Fruit fly (Drosophila melanogaster) whole organism, embryonic: ENCODE data around the gene Cap-D2.

ENCODE experiments used
- Bgb ChIP-seq: fragments of 200-800 bp; sonication (Bioruptor generic); IDR thresholded peaks from 2 replicates; pipeline ENCODE4 v1.3.6; 2022; ENCODE audit warnings: missing biosample characterization, missing genetic modification characterization; ENCODE audit not compliant: partially characterized antibody
- Blimp-1 ChIP-seq: fragments of 200-800 bp; sonication (Bioruptor generic); optimal IDR thresholded peaks from 3 replicates; lab custom pipeline; 2018; ENCODE audit warnings: missing biosample characterization, missing genetic modification characterization, mild to moderate bottlenecking, moderate library complexity, missing genetic modification reagents
- CG10462 ChIP-seq: fragments of 200-800 bp; sonication (Bioruptor generic); optimal IDR thresholded peaks from 2 replicates; lab custom pipeline; 2016; ENCODE audit warnings: missing biosample characterization, missing genetic modification characterization
- CG10979 ChIP-seq: fragments of 200-800 bp; sonication (Bioruptor generic); optimal IDR thresholded peaks from 2 replicates; lab custom pipeline; 2018; ENCODE audit warnings: missing biosample characterization, mild to moderate bottlenecking, missing genetic modification characterization, moderate library complexity
- CG13296 ChIP-seq: fragments of 200-800 bp; sonication (Bioruptor generic); optimal IDR thresholded peaks from 3 replicates; lab custom pipeline; 2018; ENCODE audit warnings: missing biosample characterization, mild to moderate bottlenecking, missing genetic modification characterization
- CG15011 ChIP-seq: fragments of 200-800 bp; sonication (Bioruptor generic); optimal IDR thresholded peaks from 3 replicates; lab custom pipeline; 2018; ENCODE audit warnings: missing biosample characterization, mild to moderate bottlenecking, missing genetic modification characterization
- CG15479 ChIP-seq: fragments of 200-800 bp; sonication (Bioruptor generic); optimal IDR thresholded peaks from 3 replicates; lab custom pipeline; 2019; ENCODE audit warnings: missing biosample characterization, mild to moderate bottlenecking, missing genetic modification characterization, moderate library complexity
- CG16815 ChIP-seq: fragments of 200-800 bp; sonication (Bioruptor generic); optimal IDR thresholded peaks from 3 replicates; lab custom pipeline; 2017; ENCODE audit warnings: missing biosample characterization, mild to moderate bottlenecking, missing genetic modification characterization
- CG17568 ChIP-seq: fragments of 200-800 bp; sonication (Bioruptor generic); optimal IDR thresholded peaks from 2 replicates; lab custom pipeline; 2018; ENCODE audit warnings: missing biosample characterization, mild to moderate bottlenecking, missing genetic modification characterization, moderate library complexity
- CG18011 ChIP-seq: fragments of 200-800 bp; sonication (Bioruptor generic); optimal IDR thresholded peaks from 2 replicates; lab custom pipeline; 2017; ENCODE audit warnings: missing biosample characterization, missing genetic modification characterization, mild to moderate bottlenecking, moderate library complexity, missing genotype
- CG2678 ChIP-seq: fragments of 200-800 bp; sonication (Bioruptor generic); optimal IDR thresholded peaks from 3 replicates; lab custom pipeline; 2019; ENCODE audit warnings: missing biosample characterization, mild to moderate bottlenecking, missing genetic modification characterization, moderate library complexity
- CG30403 ChIP-seq: fragments of 200-800 bp; sonication (Bioruptor generic); optimal IDR thresholded peaks from 3 replicates; lab custom pipeline; 2016; ENCODE audit warnings: missing biosample characterization, missing genetic modification characterization
- CG30431 ChIP-seq: fragments of 200-800 bp; sonication (Bioruptor generic); optimal IDR thresholded peaks from 2 replicates; lab custom pipeline; 2017; ENCODE audit warnings: missing biosample characterization, missing genetic modification characterization
- CG31365 ChIP-seq: fragments of 200-800 bp; sonication (Bioruptor generic); optimal IDR thresholded peaks from 2 replicates; lab custom pipeline; 2018; ENCODE audit warnings: missing biosample characterization, mild to moderate bottlenecking, missing genetic modification characterization
- CG34376 ChIP-seq: fragments of 200-800 bp; sonication (Bioruptor generic); optimal IDR thresholded peaks from 2 replicates; lab custom pipeline; 2018; ENCODE audit warnings: missing biosample characterization, mild to moderate bottlenecking, missing genetic modification characterization
- CG5180 ChIP-seq: fragments of 200-800 bp; sonication (Bioruptor generic); optimal IDR thresholded peaks from 3 replicates; lab custom pipeline; 2017; ENCODE audit warnings: missing biosample characterization, missing genetic modification characterization, mild to moderate bottlenecking, moderate library complexity, missing genetic modification reagents
- CG6254 ChIP-seq: fragments of 200-800 bp; sonication (Bioruptor generic); optimal IDR thresholded peaks from 3 replicates; lab custom pipeline; 2017; ENCODE audit warnings: mild to moderate bottlenecking, missing biosample characterization, missing genetic modification reagents, missing genetic modification characterization
- CG6689 ChIP-seq: fragments of 200-800 bp; sonication (Bioruptor generic); IDR thresholded peaks from 2 replicates; pipeline ENCODE4 v1.3.6; 2022; ENCODE audit warnings: missing biosample characterization, missing genetic modification characterization
- CG7786 ChIP-seq: fragments of 200-800 bp; sonication (Bioruptor generic); optimal IDR thresholded peaks from 2 replicates; lab custom pipeline; 2016; ENCODE audit warnings: missing biosample characterization, missing genetic modification characterization
- CG9876 ChIP-seq: fragments of 200-800 bp; sonication (Bioruptor generic); optimal IDR thresholded peaks from 2 replicates; lab custom pipeline; 2016; ENCODE audit warnings: missing biosample characterization, missing genetic modification characterization
- Doc2 ChIP-seq: fragments of 200-800 bp; sonication (Bioruptor generic); IDR thresholded peaks from 2 replicates; pipeline ENCODE4 v1.3.6; 2022; ENCODE audit warnings: missing biosample characterization, missing genetic modification characterization
- Dref ChIP-seq: fragments of 200-800 bp; sonication (Bioruptor generic); IDR thresholded peaks from 2 replicates; pipeline ENCODE4 v1.3.6; 2022; ENCODE audit warnings: missing biosample characterization, missing genetic modification characterization
- Elba2 ChIP-seq: fragments of 200-800 bp; sonication (Bioruptor generic); optimal IDR thresholded peaks from 3 replicates; lab custom pipeline; 2016; ENCODE audit warnings: missing biosample characterization, missing genetic modification characterization
- Ets65A ChIP-seq: fragments of 200-800 bp; sonication (Bioruptor generic); peaks from one replicate; lab custom pipeline; 2016; ENCODE audit warnings: missing biosample characterization, missing genetic modification characterization
- Fer2 ChIP-seq: fragments of 200-800 bp; sonication (Bioruptor generic); optimal IDR thresholded peaks from 2 replicates; lab custom pipeline; 2018; ENCODE audit warnings: missing biosample characterization, mild to moderate bottlenecking, missing genetic modification characterization, moderate library complexity
- Hr78 ChIP-seq, 2 experiments: fragments of 200-800 bp in 1 of 2; fragments of >200 bp in 1 of 2; sonication (Bioruptor generic) in 1 of 2; optimal IDR thresholded peaks; 2 replicates each; lab custom pipeline; 2017 to 2019; ENCODE audit warnings: missing biosample characterization in 2 of 2, missing genetic modification characterization in 2 of 2, mild to moderate bottlenecking in 1 of 2, moderate library complexity in 1 of 2
- Hsf ChIP-seq: fragments of 200-800 bp; sonication (Bioruptor generic); optimal IDR thresholded peaks from 3 replicates; lab custom pipeline; 2016; ENCODE audit warnings: missing biosample characterization, missing genetic modification characterization
- Lpt ChIP-seq: fragments of >200 bp; optimal IDR thresholded peaks from 2 replicates; lab custom pipeline; 2018; ENCODE audit warnings: missing biosample characterization, missing genetic modification characterization
- Med ChIP-seq: fragments of 200-800 bp; sonication (Bioruptor generic); peaks from one replicate; lab custom pipeline; 2016; ENCODE audit warnings: missing biosample characterization, missing genetic modification characterization, mild to moderate bottlenecking, inconsistent platforms, moderate library complexity
- Meics ChIP-seq: fragments of 200-800 bp; sonication (Bioruptor generic); optimal IDR thresholded peaks from 2 replicates; lab custom pipeline; 2017; ENCODE audit warnings: missing biosample characterization, mild to moderate bottlenecking, missing genetic modification characterization
- NfI ChIP-seq: fragments of 200-800 bp; sonication (Bioruptor generic); optimal IDR thresholded peaks from 3 replicates; lab custom pipeline; 2018; ENCODE audit warnings: missing biosample characterization, mild to moderate bottlenecking, missing genetic modification characterization, moderate library complexity
- Poxn ChIP-seq: fragments of 200-800 bp; sonication (Bioruptor generic); IDR thresholded peaks from 2 replicates; pipeline ENCODE4 v1.3.6; 2022; ENCODE audit warnings: missing biosample characterization, missing genetic modification characterization
- Rx ChIP-seq: fragments of 200-800 bp; sonication (Bioruptor generic); IDR thresholded peaks from 2 replicates; pipeline ENCODE4 v1.3.6; 2022; ENCODE audit warnings: missing biosample characterization, missing genetic modification characterization
- Sox100B ChIP-seq: fragments of 200-800 bp; sonication (Bioruptor generic); optimal IDR thresholded peaks from 3 replicates; lab custom pipeline; 2018; ENCODE audit warnings: missing biosample characterization, mild to moderate bottlenecking, missing genetic modification characterization
- Spps ChIP-seq: fragments of 200-800 bp; sonication (Bioruptor generic); optimal IDR thresholded peaks from 2 replicates; lab custom pipeline; 2018; ENCODE audit warnings: missing biosample characterization, mild to moderate bottlenecking, missing genetic modification characterization
- Trl ChIP-seq, 3 experiments: fragments of >200 bp in 2 of 3; fragments of 200-800 bp in 1 of 3; sonication (Bioruptor generic) in 1 of 3; optimal IDR thresholded peaks; 2 replicates in 1 of 3; 3 replicates in 2 of 3; lab custom pipeline; 2016 to 2017; ENCODE audit warnings: missing biosample characterization in 1 of 3, missing genetic modification characterization in 1 of 3
- Vsx1 ChIP-seq: fragments of 200-800 bp; sonication (Bioruptor generic); optimal IDR thresholded peaks from 2 replicates; lab custom pipeline; 2017; ENCODE audit warnings: missing biosample characterization, mild to moderate bottlenecking, missing genetic modification characterization, missing genetic modification reagents
- amos ChIP-seq: fragments of 200-800 bp; sonication (Bioruptor generic); IDR thresholded peaks from 2 replicates; pipeline ENCODE4 v1.3.6; 2022; ENCODE audit warnings: missing biosample characterization, missing genetic modification characterization; ENCODE audit not compliant: partially characterized antibody
- emc ChIP-seq: fragments of 200-800 bp; sonication (Bioruptor generic); optimal IDR thresholded peaks from 2 replicates; lab custom pipeline; 2016; ENCODE audit warnings: missing biosample characterization, missing genetic modification characterization
- en ChIP-seq: fragments of 200-800 bp; sonication (Bioruptor generic); optimal IDR thresholded peaks from 2 replicates; lab custom pipeline; 2016; ENCODE audit warnings: missing biosample characterization, missing genetic modification characterization
- gt ChIP-seq: fragments of 200-800 bp; sonication (Bioruptor generic); IDR thresholded peaks from 2 replicates; pipeline ENCODE4 v1.3.6; 2022; ENCODE audit warnings: missing biosample characterization, missing genetic modification characterization
- kah ChIP-seq: fragments of 200-800 bp; sonication (Bioruptor generic); optimal IDR thresholded peaks from 2 replicates; lab custom pipeline; 2018; ENCODE audit warnings: missing biosample characterization, mild to moderate bottlenecking, missing genetic modification characterization
- lola ChIP-seq, 3 experiments: fragments of >200 bp in 2 of 3; fragments of 200-800 bp in 1 of 3; sonication (Bioruptor generic) in 1 of 3; optimal IDR thresholded peaks; 2 replicates each; lab custom pipeline; 2017 to 2019; ENCODE audit warnings: missing biosample characterization in 3 of 3, missing genetic modification characterization in 3 of 3, mild to moderate bottlenecking in 1 of 3, moderate library complexity in 1 of 3
- nerfin-2 ChIP-seq: fragments of 200-800 bp; sonication (Bioruptor generic); IDR thresholded peaks from 2 replicates; pipeline ENCODE4 v1.3.6; 2022; ENCODE audit warnings: missing biosample characterization, missing genetic modification characterization; ENCODE audit not compliant: partially characterized antibody
- pros ChIP-seq: fragments of 200-800 bp; sonication (Bioruptor generic); optimal IDR thresholded peaks from 3 replicates; lab custom pipeline; 2019; ENCODE audit warnings: missing biosample characterization, mild to moderate bottlenecking, missing genetic modification characterization, moderate library complexity
- run ChIP-seq: fragments of 200-800 bp; sonication (Bioruptor generic); optimal IDR thresholded peaks from 3 replicates; lab custom pipeline; 2018; ENCODE audit warnings: missing biosample characterization, mild to moderate bottlenecking, missing genetic modification characterization
- sd ChIP-seq: fragments of 200-800 bp; sonication (Bioruptor generic); optimal IDR thresholded peaks from 3 replicates; lab custom pipeline; 2018; ENCODE audit warnings: missing biosample characterization, mild to moderate bottlenecking, missing genetic modification characterization, moderate library complexity
- sna ChIP-seq: fragments of 200-800 bp; sonication (Bioruptor generic); IDR thresholded peaks from 2 replicates; pipeline ENCODE4 v1.3.6; 2022; ENCODE audit warnings: missing biosample characterization, missing genetic modification characterization; ENCODE audit not compliant: partially characterized antibody
- sqz ChIP-seq: fragments of 200-800 bp; sonication (Bioruptor generic); optimal IDR thresholded peaks from 3 replicates; lab custom pipeline; 2018; ENCODE audit warnings: missing biosample characterization, mild to moderate bottlenecking, missing genetic modification characterization
- yki ChIP-seq: fragments of >200 bp; optimal IDR thresholded peaks from 3 replicates; lab custom pipeline; 2018

The Cap-D2 gene

DNA sequence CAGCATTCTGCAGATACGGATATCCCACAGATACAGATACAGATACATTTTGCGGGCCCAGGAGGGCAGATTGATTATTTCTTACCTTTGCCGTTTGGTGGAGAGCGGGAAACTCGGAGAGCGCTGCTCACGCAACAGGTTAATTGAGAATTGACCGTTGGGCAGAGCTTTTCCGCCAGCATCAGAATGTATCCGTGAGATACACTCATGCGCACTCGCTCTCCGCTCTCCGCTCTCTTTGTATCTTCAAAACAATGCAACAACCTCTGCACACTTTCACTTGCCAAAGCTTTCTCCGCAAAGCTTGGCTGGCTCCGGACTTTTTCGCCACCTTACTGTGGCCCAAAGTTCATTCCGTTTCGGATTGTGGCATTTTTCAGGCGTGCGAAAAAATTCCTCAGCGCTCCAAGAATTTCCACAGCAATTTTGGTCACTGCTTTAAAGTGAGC, 6.7 kb downstream of the Cap-D2 start, which contains the start of the genes CG7582 and Gycalpha99B (continued):
- TF ChIP-seq CG15011 (GFP tag; lab: Kevin White, UChicago): no peak
- TF ChIP-seq CG6254 (GFP tag; lab: Kevin White, UChicago): no peak
- TF ChIP-seq sqz (GFP tag; lab: Kevin White, UChicago): no peak
- TF ChIP-seq Spps (tag; lab: Kevin White, UChicago): no peak
- no peak for TF ChIP-seq CG9876 (GFP tag; lab: Kevin White, UChicago)
- TF ChIP-seq Poxn (GFP tag; lab: Robert Waterston, UW): no peak
- TF ChIP-seq yki (lab: Kevin White, UChicago): peak; percentile 65
- no peak for TF ChIP-seq Elba2
- no peak for TF ChIP-seq CG18011 (GFP tag; lab: Kevin White, UChicago)
- no peak for TF ChIP-seq CG2678
- no peak for TF ChIP-seq Lpt (GFP tag; lab: Kevin White, UChicago)
- TF ChIP-seq pros (GFP tag; lab: Kevin White, UChicago): no peak
- TF ChIP-seq CG34376 (GFP tag; lab: Kevin White, UChicago): peak; percentile 3
- peak; percentile 87 to 89 for TF ChIP-seq Trl (optimal IDR thresholded peaks at IDR 0.05; lab: Kevin White, UChicago)
- no peak for TF ChIP-seq Trl (GFP tag; optimal IDR thresholded peaks at IDR 0.05; lab: Kevin White, UChicago)
- TF ChIP-seq Blimp-1: peak; percentile 99
- peak; percentile 89 for TF ChIP-seq sd (tag; lab: Kevin White, UChicago)
- TF ChIP-seq kah (GFP tag; lab: Kevin White, UChicago): peak; percentile 52
- TF ChIP-seq Hr78 (GFP tag; optimal IDR thresholded peaks at IDR 0.05; lab: Kevin White, UChicago): peak in 1 of 2 experiments; percentile 76
- TF ChIP-seq CG7786 (GFP tag; lab: Kevin White, UChicago): no peak
- TF ChIP-seq Sox100B (GFP tag; lab: Kevin White, UChicago): no peak
- no peak for TF ChIP-seq CG30431 (GFP tag; lab: Kevin White, UChicago)
- no peak for TF ChIP-seq Rx (GFP tag; lab: Robert Waterston, UW)
- no peak for TF ChIP-seq CG17568 (GFP tag; lab: Kevin White, UChicago)
- TF ChIP-seq Fer2 (tag; lab: Kevin White, UChicago): no peak
- TF ChIP-seq CG5180 (GFP tag; lab: Kevin White, UChicago): no peak
- no peak for TF ChIP-seq gt (GFP tag; lab: Robert Waterston, UW)
- no peak for TF ChIP-seq NfI
- no peak for TF ChIP-seq CG10979 (tag; lab: Kevin White, UChicago)
- TF ChIP-seq sna (GFP tag; lab: Robert Waterston, UW): no peak
- TF ChIP-seq CG15479 (GFP tag; lab: Kevin White, UChicago): no peak
- TF ChIP-seq Meics: no peak
- no peak for TF ChIP-seq Med (GFP tag; lab: Kevin White, UChicago)
- TF ChIP-seq run: no peak
- TF ChIP-seq CG10462: no peak
- TF ChIP-seq emc (GFP tag; lab: Kevin White, UChicago): no peak
- no peak for TF ChIP-seq en (GFP tag; lab: Kevin White, UChicago)
- TF ChIP-seq lola (GFP tag; optimal IDR thresholded peaks at IDR 0.05; lab: Kevin White, UChicago): no peak
- TF ChIP-seq Bgb (GFP tag; lab: Robert Waterston, UW): no peak; the same call in 1 of the 2 replicates
- TF ChIP-seq Dref (GFP tag; lab: Robert Waterston, UW): no peak
- no peak for TF ChIP-seq CG16815 (GFP tag; lab: Kevin White, UChicago)
- no peak for TF ChIP-seq Vsx1 (GFP tag; lab: Kevin White, UChicago)
- peak; percentile 11; the same call in 1 of the 2 replicates for TF ChIP-seq nerfin-2 (GFP tag; lab: Robert Waterston, UW)
- TF ChIP-seq CG30403 (GFP tag; lab: Kevin White, UChicago): no peak
- no peak for TF ChIP-seq CG13296 (GFP tag; lab: Kevin White, UChicago)
- peak; percentile 82 for TF ChIP-seq CG6689 (GFP tag; lab: Robert Waterston, UW)
- TF ChIP-seq Hsf: no peak
- TF ChIP-seq CG31365 (tag; lab: Kevin White, UChicago): peak; percentile 31
- no peak for TF ChIP-seq Ets65A (GFP tag; lab: Kevin White, UChicago)
- no peak for TF ChIP-seq Doc2 (GFP tag; lab: Robert Waterston, UW)
- no peak for TF ChIP-seq amos
